Fruit fly (Drosophila melanogaster) whole organism, prepupa: Measurements from ENCODE around the gene CG4456.
A peak's percentile ranks its signal among the peaks of the same experiment; 100 is the strongest.

Experiments used
- CG10631 ChIP-seq: fragments of 200-800 bp; sonication (Bioruptor generic); optimal IDR thresholded peaks from 2 replicates; lab custom pipeline; 2016; ENCODE audit warnings: missing biosample characterization, missing genetic modification characterization
- CG10669 ChIP-seq: fragments of 200-800 bp; sonication (Bioruptor generic); optimal IDR thresholded peaks from 3 replicates; lab custom pipeline; 2018; ENCODE audit warnings: missing biosample characterization, mild to moderate bottlenecking, missing genetic modification characterization, moderate library complexity
- CG11294 ChIP-seq: fragments of 200-800 bp; sonication (Bioruptor generic); IDR thresholded peaks from 2 replicates; pipeline ENCODE4 v1.3.6; 2022; ENCODE audit warnings: missing biosample characterization, missing genetic modification characterization
- CG11762 ChIP-seq: fragments of 200-800 bp; sonication (Bioruptor generic); optimal IDR thresholded peaks from 3 replicates; lab custom pipeline; 2016; ENCODE audit warnings: missing biosample characterization, missing genetic modification characterization; ENCODE audit not compliant: insufficient read depth
- CG15336 ChIP-seq: fragments of 200-800 bp; sonication (Bioruptor generic); IDR thresholded peaks from 2 replicates; pipeline ENCODE4 v1.3.6; 2022; ENCODE audit warnings: missing biosample characterization, missing genetic modification characterization
- CG1621 ChIP-seq: fragments of 200-800 bp; sonication (Bioruptor generic); optimal IDR thresholded peaks from 3 replicates; lab custom pipeline; 2018; ENCODE audit warnings: missing biosample characterization, mild to moderate bottlenecking, missing genetic modification characterization
- CG16779 ChIP-seq: fragments of 200-800 bp; sonication (Bioruptor generic); optimal IDR thresholded peaks from 3 replicates; lab custom pipeline; 2017; ENCODE audit warnings: missing biosample characterization, mild to moderate bottlenecking, missing genetic modification characterization
- CG3032 ChIP-seq: fragments of 200-800 bp; optimal IDR thresholded peaks from 2 replicates; lab custom pipeline; 2019; ENCODE audit warnings: missing biosample characterization, mild to moderate bottlenecking, missing genetic modification characterization, moderate library complexity
- CG34406 ChIP-seq: fragments of 200-800 bp; sonication (Bioruptor generic); optimal IDR thresholded peaks from 3 replicates; lab custom pipeline; 2016; ENCODE audit warnings: missing biosample characterization, missing genetic modification characterization
- CG4318 ChIP-seq: fragments of 200-800 bp; sonication (Bioruptor generic); optimal IDR thresholded peaks from 3 replicates; lab custom pipeline; 2017; ENCODE audit warnings: missing biosample characterization, mild to moderate bottlenecking, missing genetic modification characterization
- CG6276 ChIP-seq: fragments of 200-800 bp; sonication (Bioruptor generic); optimal IDR thresholded peaks from 2 replicates; lab custom pipeline; 2017; ENCODE audit warnings: missing biosample characterization, mild to moderate bottlenecking, missing genetic modification characterization
- CG6792 ChIP-seq: fragments of 200-800 bp; sonication (Bioruptor generic); optimal IDR thresholded peaks from 3 replicates; lab custom pipeline; 2016; ENCODE audit warnings: missing biosample characterization, missing genetic modification characterization
- CG6808 ChIP-seq: fragments of 200-800 bp; sonication (Bioruptor generic); optimal IDR thresholded peaks from 3 replicates; lab custom pipeline; 2017; ENCODE audit warnings: missing biosample characterization, missing genetic modification characterization, mild to moderate bottlenecking, moderate library complexity, missing genetic modification reagents
- CG6854 ChIP-seq: fragments of 200-800 bp; sonication (Bioruptor generic); optimal IDR thresholded peaks from 2 replicates; lab custom pipeline; 2017; ENCODE audit warnings: missing biosample characterization, mild to moderate bottlenecking, missing genetic modification characterization
- CG7368 ChIP-seq: fragments of 200-800 bp; sonication (Bioruptor generic); optimal IDR thresholded peaks from 3 replicates; lab custom pipeline; 2016; ENCODE audit warnings: missing biosample characterization, missing genetic modification characterization
- CG8119 ChIP-seq: fragments of 200-800 bp; sonication (Bioruptor generic); IDR thresholded peaks from 3 replicates; pipeline ENCODE4 v1.3.6; 2022; ENCODE audit warnings: missing biosample characterization, missing genetic modification characterization
- CG8319 ChIP-seq: fragments of 200-800 bp; sonication (Bioruptor generic); optimal IDR thresholded peaks from 3 replicates; lab custom pipeline; 2016; ENCODE audit warnings: missing biosample characterization, missing genetic modification characterization
- CG9139 ChIP-seq: fragments of 200-800 bp; sonication (Bioruptor generic); optimal IDR thresholded peaks from 3 replicates; lab custom pipeline; 2017; ENCODE audit warnings: missing biosample characterization, mild to moderate bottlenecking, missing genetic modification characterization
- Eip78C ChIP-seq: fragments of 200-800 bp; sonication (Bioruptor generic); peaks from one replicate; lab custom pipeline; 2016; ENCODE audit warnings: missing biosample characterization, missing genetic modification characterization
- Eip93F ChIP-seq: fragments of 200-800 bp; sonication (Bioruptor generic); optimal IDR thresholded peaks from 2 replicates; lab custom pipeline; 2016; ENCODE audit warnings: missing biosample characterization, mild to moderate bottlenecking, missing genetic modification characterization
- Ets96B ChIP-seq: fragments of 200-800 bp; optimal IDR thresholded peaks from 2 replicates; lab custom pipeline; 2019; ENCODE audit warnings: missing biosample characterization, mild to moderate bottlenecking, missing genetic modification characterization, moderate library complexity
- Gug ChIP-seq: fragments of 200-800 bp; sonication (Bioruptor generic); IDR thresholded peaks from 2 replicates; pipeline ENCODE4 v1.3.6; 2022; ENCODE audit warnings: missing biosample characterization, missing genetic modification characterization
- Hr38 ChIP-seq: sonication (Bioruptor generic); optimal IDR thresholded peaks from 2 replicates; lab custom pipeline; 2016; ENCODE audit warnings: missing biosample characterization, missing genetic modification characterization
- Lpt ChIP-seq: fragments of 200-800 bp; sonication (Bioruptor generic); optimal IDR thresholded peaks from 3 replicates; lab custom pipeline; 2016; ENCODE audit warnings: missing biosample characterization, missing genetic modification characterization
- Met ChIP-seq: fragments of 200-800 bp; sonication (Bioruptor generic); optimal IDR thresholded peaks from 3 replicates; lab custom pipeline; 2016; ENCODE audit warnings: missing biosample characterization, missing genetic modification characterization
- OdsH ChIP-seq: fragments of 200-800 bp; sonication (Bioruptor generic); optimal IDR thresholded peaks from 3 replicates; lab custom pipeline; 2016; ENCODE audit warnings: missing biosample characterization, missing genetic modification characterization
- Sox14 ChIP-seq: fragments of 200-800 bp; sonication (Bioruptor generic); optimal IDR thresholded peaks from 3 replicates; lab custom pipeline; 2016; ENCODE audit warnings: missing biosample characterization, missing genetic modification characterization
- Sox15 ChIP-seq: fragments of 200-800 bp; sonication (Bioruptor generic); optimal IDR thresholded peaks from 3 replicates; lab custom pipeline; 2016; ENCODE audit warnings: missing biosample characterization, missing genetic modification characterization
- acj6 ChIP-seq: fragments of 200-800 bp; sonication (Bioruptor generic); optimal IDR thresholded peaks from 3 replicates; lab custom pipeline; 2016; ENCODE audit warnings: missing biosample characterization, missing genetic modification characterization
- cyc ChIP-seq: fragments of 200-800 bp; sonication (Bioruptor generic); optimal IDR thresholded peaks from 3 replicates; lab custom pipeline; 2016; ENCODE audit warnings: missing biosample characterization, missing genetic modification characterization
- dac ChIP-seq: fragments of 200-800 bp; sonication (Bioruptor generic); optimal IDR thresholded peaks from 2 replicates; lab custom pipeline; 2017; ENCODE audit warnings: missing biosample characterization, mild to moderate bottlenecking, missing genetic modification characterization
- eg ChIP-seq: fragments of 200-800 bp; sonication (Bioruptor generic); IDR thresholded peaks from 3 replicates; pipeline ENCODE4 v1.3.6; 2022; ENCODE audit warnings: missing biosample characterization, missing genetic modification characterization
- esn ChIP-seq: fragments of 200-800 bp; sonication (Bioruptor generic); optimal IDR thresholded peaks from 2 replicates; lab custom pipeline; 2016; ENCODE audit warnings: missing biosample characterization, mild to moderate bottlenecking, missing genetic modification characterization, moderate library complexity
- fd59A ChIP-seq: fragments of 200-800 bp; sonication (Bioruptor generic); optimal IDR thresholded peaks from 2 replicates; lab custom pipeline; 2017; ENCODE audit warnings: missing biosample characterization, mild to moderate bottlenecking, missing genetic modification characterization, missing genetic modification reagents
- fd85E ChIP-seq: fragments of 200-800 bp; sonication (Bioruptor generic); optimal IDR thresholded peaks from 3 replicates; lab custom pipeline; 2016; ENCODE audit warnings: missing biosample characterization, missing genetic modification characterization
- fkh ChIP-seq: fragments of 200-800 bp; sonication (Bioruptor generic); optimal IDR thresholded peaks from 3 replicates; lab custom pipeline; 2017; ENCODE audit warnings: missing biosample characterization, mild to moderate bottlenecking, missing genetic modification characterization, moderate library complexity
- lz ChIP-seq: fragments of 200-800 bp; sonication (Bioruptor generic); optimal IDR thresholded peaks from 3 replicates; lab custom pipeline; 2016; ENCODE audit warnings: missing biosample characterization, missing genetic modification characterization
- net ChIP-seq: fragments of 200-800 bp; sonication (Bioruptor generic); optimal IDR thresholded peaks from 3 replicates; lab custom pipeline; 2016; ENCODE audit warnings: missing biosample characterization, missing genetic modification characterization
- spab ChIP-seq: fragments of 200-800 bp; sonication (Bioruptor generic); optimal IDR thresholded peaks from 2 replicates; lab custom pipeline; 2017; ENCODE audit warnings: missing biosample characterization, mild to moderate bottlenecking, missing genetic modification characterization, missing genetic modification reagents
- ss ChIP-seq, 2 experiments: fragments of 200-800 bp; sonication (Bioruptor generic); optimal IDR thresholded peaks; 2 replicates in 1 of 2; 3 replicates in 1 of 2; lab custom pipeline; 2017 to 2018; ENCODE audit warnings: mild to moderate bottlenecking in 2 of 2, missing biosample characterization in 2 of 2, missing genetic modification characterization in 2 of 2, moderate library complexity in 1 of 2
- svp ChIP-seq: fragments of 200-800 bp; sonication (Bioruptor generic); peaks from one replicate; lab custom pipeline; 2016; ENCODE audit warnings: missing biosample characterization, missing genetic modification characterization
- topi ChIP-seq: fragments of 200-800 bp; sonication (Bioruptor generic); optimal IDR thresholded peaks from 3 replicates; lab custom pipeline; 2016; ENCODE audit warnings: missing biosample characterization, missing genetic modification characterization
- vri ChIP-seq: fragments of 200-800 bp; sonication (Bioruptor generic); optimal IDR thresholded peaks from 3 replicates; lab custom pipeline; 2016; ENCODE audit warnings: missing biosample characterization, mild to moderate bottlenecking, missing genetic modification characterization

The CG4456 gene

dm6 chr3L:9379484-9380343 lies 7.2 kb downstream of the CG4456 start, which contains the start of gene Hsp67Ba:
TSS of gene Hsp67Ba (minus strand) at chr3L:9379534.
- TF ChIP-seq CG11762 (GFP tag; lab: Kevin White, UChicago) (no peak), CG6854 (GFP tag; lab: Kevin White, UChicago) (peak; percentile 21), lz (GFP tag; lab: Kevin White, UChicago) (no peak), Eip93F (GFP tag; lab: Kevin White, UChicago) (peak; percentile 41), topi (GFP tag; lab: Kevin White, UChicago) (no peak), net (GFP tag; lab: Kevin White, UChicago) (no peak), CG10631 (GFP tag; lab: Kevin White, UChicago) (no peak), ss (GFP tag; optimal IDR thresholded peaks at IDR 0.05; lab: Kevin White, UChicago) (peak; percentile 5 to 47), acj6 (GFP tag; lab: Kevin White, UChicago) (no peak), svp (GFP tag; lab: Kevin White, UChicago) (peak; percentile 34), Sox14 (GFP tag; lab: Kevin White, UChicago) (peak; percentile 67), CG15336 (GFP tag; lab: Robert Waterston, UW) (0 out of 2 replicates have a peak, but pooled peaks have one; percentile 7), CG6808 (peak; percentile 51), CG6792 (GFP tag; lab: Kevin White, UChicago) (no peak), Eip78C (GFP tag; lab: Kevin White, UChicago) (peak; percentile 76), CG8119 (GFP tag; lab: Robert Waterston, UW) (0 out of 3 replicates have a peak, but pooled peaks have one; percentile 18), CG10669 (GFP tag; lab: Kevin White, UChicago) (no peak), fd85E (no peak), eg (GFP tag; lab: Robert Waterston, UW) (0 out of 3 replicates have a peak, but pooled peaks have one; percentile 25), Sox15 (no peak), CG9139 (GFP tag; lab: Kevin White, UChicago) (peak; percentile 23), CG34406 (GFP tag; lab: Kevin White, UChicago) (no peak)

DNA sequence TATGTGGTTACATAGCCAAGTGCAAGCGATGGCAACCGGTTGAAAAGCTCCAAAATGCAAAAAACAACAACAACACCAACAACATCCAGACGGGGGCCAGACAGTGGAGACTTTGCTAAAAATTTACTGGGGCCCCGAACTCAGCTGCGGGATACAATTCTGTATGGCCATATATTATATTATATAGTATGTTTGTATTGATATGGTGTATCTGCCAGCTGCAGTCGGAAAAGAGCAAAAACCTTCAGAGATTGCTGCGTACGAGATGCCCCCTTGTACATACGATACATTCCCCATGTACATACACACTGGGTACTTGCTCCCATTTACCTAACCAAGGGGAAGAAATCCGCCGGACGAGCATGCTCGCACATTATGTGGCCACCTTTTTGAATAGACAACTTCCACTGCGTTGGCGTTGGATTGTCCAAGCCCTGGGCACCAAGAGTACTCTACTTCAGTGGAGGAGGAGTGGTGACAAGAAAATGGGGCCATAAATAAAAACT lies 7.9 kb downstream of the CG4456 start:
- no peak for TF ChIP-seq cyc (GFP tag; lab: Kevin White, UChicago)
- no peak for TF ChIP-seq CG1621
- TF ChIP-seq Eip78C (GFP tag; lab: Kevin White, UChicago) = peak; percentile 49
- no peak for TF ChIP-seq CG6854 (GFP tag; lab: Kevin White, UChicago)
- TF ChIP-seq dac (GFP tag; lab: Kevin White, UChicago) = no peak
- TF ChIP-seq CG15336 (GFP tag; lab: Robert Waterston, UW) = peak; percentile 7; the same call in 1 of the 2 replicates
- TF ChIP-seq Lpt = no peak
- peak; percentile 73 for TF ChIP-seq svp (GFP tag; lab: Kevin White, UChicago)
- TF ChIP-seq CG10669 (GFP tag; lab: Kevin White, UChicago) = no peak
- no peak for TF ChIP-seq CG34406 (GFP tag; lab: Kevin White, UChicago)
- TF ChIP-seq CG6808 = peak; percentile 20
- TF ChIP-seq ss (GFP tag; optimal IDR thresholded peaks at IDR 0.05; lab: Kevin White, UChicago) = peak; percentile 6 to 12
- TF ChIP-seq, all 60 proteins: peak for 5

DNA sequence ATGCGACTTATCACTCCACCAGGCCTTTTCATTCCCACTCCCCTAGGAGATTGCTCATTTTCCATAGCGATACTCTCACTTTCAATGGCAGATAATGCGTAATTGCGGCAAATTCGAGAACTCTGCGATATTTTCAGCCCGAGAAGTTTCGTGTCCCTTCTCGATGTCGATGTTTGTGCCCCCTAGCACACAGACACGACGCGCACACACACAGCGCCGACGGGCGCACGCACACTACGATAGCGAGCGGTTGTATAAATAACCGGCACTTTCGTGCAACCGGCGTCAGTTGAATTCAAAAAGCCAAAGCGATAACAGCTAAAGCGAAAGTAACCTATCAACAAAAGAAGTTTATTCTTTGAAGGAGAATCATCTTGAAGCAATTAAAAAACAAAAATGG lies 9.1 kb downstream of the CG4456 start, which contains the start of gene Hsp23:
Gene Hsp23, plus strand, starts transcription at position 281 of the 400 bp plus-strand sequence.
- peak; percentile 24 for TF ChIP-seq CG3032 (tag; lab: Kevin White, UChicago)
- no peak for TF ChIP-seq fd59A (GFP tag; lab: Kevin White, UChicago)
- no peak for TF ChIP-seq spab (GFP tag; lab: Kevin White, UChicago)
- no peak for TF ChIP-seq CG11294
- TF ChIP-seq Sox15 = no peak
- no peak for TF ChIP-seq Hr38
- peak; percentile 18 for TF ChIP-seq CG7368 (GFP tag; lab: Kevin White, UChicago)
- TF ChIP-seq Gug (GFP tag; lab: Robert Waterston, UW) = no peak
- TF ChIP-seq CG4318 (GFP tag; lab: Kevin White, UChicago) = no peak
- no peak for TF ChIP-seq CG16779 (tag; lab: Kevin White, UChicago)
- TF ChIP-seq fkh (GFP tag; lab: Kevin White, UChicago) = no peak
- peak; percentile 5 for TF ChIP-seq Met (GFP tag; lab: Kevin White, UChicago)
- peak; percentile 12 for TF ChIP-seq OdsH
- TF ChIP-seq CG15336 (GFP tag; lab: Robert Waterston, UW) = peak; percentile 41; the same call in 1 of the 2 replicates
- no peak for TF ChIP-seq CG6792 (GFP tag; lab: Kevin White, UChicago)
- TF ChIP-seq CG1621 = peak; percentile 13
- no peak for TF ChIP-seq fd85E
- peak; percentile 12 for TF ChIP-seq Ets96B
- TF ChIP-seq ss (GFP tag; optimal IDR thresholded peaks at IDR 0.05; lab: Kevin White, UChicago) = peak; percentile 64 to 71
- TF ChIP-seq Eip78C (GFP tag; lab: Kevin White, UChicago) = peak; percentile 67
- TF ChIP-seq esn (GFP tag; lab: Kevin White, UChicago) = peak; percentile 48
- TF ChIP-seq CG8319 (GFP tag; lab: Kevin White, UChicago) = no peak
- peak; percentile 30 for TF ChIP-seq topi (GFP tag; lab: Kevin White, UChicago)
- peak; percentile 13 for TF ChIP-seq CG6276 (GFP tag; lab: Kevin White, UChicago)
- no peak for TF ChIP-seq acj6 (GFP tag; lab: Kevin White, UChicago)
- TF ChIP-seq CG6854 (GFP tag; lab: Kevin White, UChicago) = peak; percentile 52
- peak; percentile 57 for TF ChIP-seq vri
